Fruit fly (Drosophila melanogaster) whole organism, adult: Measurements from ENCODE around the gene CG45081.

Source experiments
- CG11617 ChIP-seq: fragments of 200-800 bp; sonication (Bioruptor generic); optimal IDR thresholded peaks from 2 replicates; lab custom pipeline; 2017; ENCODE audit warnings: mild to moderate bottlenecking, missing biosample characterization, missing genetic modification reagents, missing genetic modification characterization
- CG12768 ChIP-seq: fragments of 200-800 bp; sonication (Bioruptor generic); optimal IDR thresholded peaks from 2 replicates; lab custom pipeline; 2017; ENCODE audit warnings: missing biosample characterization, missing genetic modification characterization, mild to moderate bottlenecking, moderate library complexity, missing genetic modification reagents
- CG14711 ChIP-seq: fragments of 200-800 bp; sonication (Bioruptor generic); optimal IDR thresholded peaks from 2 replicates; lab custom pipeline; 2018; ENCODE audit warnings: missing biosample characterization, mild to moderate bottlenecking, missing genetic modification characterization, moderate library complexity
- CG33017 ChIP-seq: fragments of 200-800 bp; sonication (Bioruptor generic); optimal IDR thresholded peaks from 2 replicates; lab custom pipeline; 2018; ENCODE audit warnings: missing biosample characterization, mild to moderate bottlenecking, missing genetic modification characterization, moderate library complexity
- CG5204 ChIP-seq: fragments of 200-800 bp; sonication (Bioruptor generic); optimal IDR thresholded peaks from 2 replicates; lab custom pipeline; 2016; ENCODE audit warnings: missing biosample characterization, missing genetic modification characterization
- CG7045 ChIP-seq: fragments of 200-800 bp; sonication (Bioruptor generic); optimal IDR thresholded peaks from 2 replicates; lab custom pipeline; 2017; ENCODE audit warnings: missing biosample characterization, mild to moderate bottlenecking, missing genetic modification characterization
- Clk ChIP-seq: fragments of 200-800 bp; sonication (Bioruptor generic); optimal IDR thresholded peaks from 2 replicates; lab custom pipeline; 2017; ENCODE audit warnings: missing biosample characterization, missing genetic modification characterization
- Crg-1 ChIP-seq: fragments of 200-800 bp; sonication (Bioruptor generic); optimal IDR thresholded peaks from 2 replicates; lab custom pipeline; 2016; ENCODE audit warnings: missing biosample characterization, missing genetic modification characterization
- Hr96 ChIP-seq: fragments of 200-800 bp; sonication (Bioruptor generic); optimal IDR thresholded peaks from 2 replicates; lab custom pipeline; 2016; ENCODE audit warnings: missing biosample characterization, missing genetic modification characterization
- Mnt ChIP-seq: fragments of 200-800 bp; sonication (Bioruptor generic); optimal IDR thresholded peaks from 2 replicates; lab custom pipeline; 2016; ENCODE audit warnings: missing biosample characterization, mild to moderate bottlenecking, missing genetic modification characterization
- bab1 ChIP-seq: fragments of 200-800 bp; sonication (Bioruptor generic); optimal IDR thresholded peaks from 3 replicates; lab custom pipeline; 2019; ENCODE audit warnings: missing biosample characterization, mild to moderate bottlenecking, missing genetic modification characterization, moderate library complexity
- cic ChIP-seq: fragments of 200-800 bp; sonication (Bioruptor generic); optimal IDR thresholded peaks from 2 replicates; lab custom pipeline; 2017; ENCODE audit warnings: missing biosample characterization, mild to moderate bottlenecking, missing genetic modification characterization, moderate library complexity
- cnc ChIP-seq, 2 experiments: fragments of >200 bp; optimal IDR thresholded peaks; 2 replicates each; lab custom pipeline; 2017
- ovo ChIP-seq: fragments of 200-800 bp; sonication (Bioruptor generic); optimal IDR thresholded peaks from 2 replicates; lab custom pipeline; 2016; ENCODE audit warnings: missing biosample characterization, missing genetic modification characterization
- pad ChIP-seq: fragments of 200-800 bp; sonication (Bioruptor generic); optimal IDR thresholded peaks from 3 replicates; lab custom pipeline; 2017; ENCODE audit warnings: missing biosample characterization, missing genetic modification characterization, mild to moderate bottlenecking, moderate library complexity, missing genetic modification reagents
- tj ChIP-seq: fragments of 200-800 bp; sonication (Bioruptor generic); optimal IDR thresholded peaks from 3 replicates; lab custom pipeline; 2017; ENCODE audit warnings: missing biosample characterization, mild to moderate bottlenecking, missing genetic modification characterization, moderate library complexity

The CG45081 gene

dm6 chr3L:19314877-19315276 is 49.0 kb downstream of the CG45081 start:
- no peak for TF ChIP-seq tj
- TF ChIP-seq CG12768 (GFP tag; lab: Kevin White, UChicago): no peak
- TF ChIP-seq bab1 (GFP tag; lab: Kevin White, UChicago): no peak
- TF ChIP-seq Clk (GFP tag; lab: Kevin White, UChicago): no peak
- TF ChIP-seq ovo: no peak
- TF ChIP-seq CG5204 (GFP tag; lab: Kevin White, UChicago): no peak
- TF ChIP-seq Mnt: no peak
- no peak for TF ChIP-seq CG11617 (GFP tag; lab: Kevin White, UChicago)
- TF ChIP-seq Crg-1 (GFP tag; lab: Kevin White, UChicago): no peak
- TF ChIP-seq cnc (optimal IDR thresholded peaks at IDR 0.05; lab: Kevin White, UChicago): no peak
- no peak for TF ChIP-seq CG7045 (GFP tag; lab: Kevin White, UChicago)
- TF ChIP-seq CG14711 (tag; lab: Kevin White, UChicago): no peak
- TF ChIP-seq cic (GFP tag; lab: Kevin White, UChicago): no peak
- no peak for TF ChIP-seq CG33017 (tag; lab: Kevin White, UChicago)
- no peak for TF ChIP-seq Hr96 (GFP tag; lab: Kevin White, UChicago)
- no peak for TF ChIP-seq pad (GFP tag; lab: Kevin White, UChicago)
